Fruit fly (Drosophila melanogaster) whole organism, adult: ENCODE results near the gene Cep135.
A peak's percentile ranks its signal among the peaks of the same experiment; 100 is the strongest.

Experiments
- CG11617 ChIP-seq: fragments of 200-800 bp; sonication (Bioruptor generic); optimal IDR thresholded peaks from 2 replicates; lab custom pipeline; 2017; ENCODE audit warnings: mild to moderate bottlenecking, missing biosample characterization, missing genetic modification reagents, missing genetic modification characterization
- CG12768 ChIP-seq: fragments of 200-800 bp; sonication (Bioruptor generic); optimal IDR thresholded peaks from 2 replicates; lab custom pipeline; 2017; ENCODE audit warnings: missing biosample characterization, missing genetic modification characterization, mild to moderate bottlenecking, moderate library complexity, missing genetic modification reagents
- CG14711 ChIP-seq: fragments of 200-800 bp; sonication (Bioruptor generic); optimal IDR thresholded peaks from 2 replicates; lab custom pipeline; 2018; ENCODE audit warnings: missing biosample characterization, mild to moderate bottlenecking, missing genetic modification characterization, moderate library complexity
- CG1620 ChIP-seq: fragments of 200-800 bp; sonication (Bioruptor generic); optimal IDR thresholded peaks from 2 replicates; lab custom pipeline; 2016; ENCODE audit warnings: missing biosample characterization, missing genetic modification characterization
- CG33017 ChIP-seq: fragments of 200-800 bp; sonication (Bioruptor generic); optimal IDR thresholded peaks from 2 replicates; lab custom pipeline; 2018; ENCODE audit warnings: missing biosample characterization, mild to moderate bottlenecking, missing genetic modification characterization, moderate library complexity
- CG5204 ChIP-seq: fragments of 200-800 bp; sonication (Bioruptor generic); optimal IDR thresholded peaks from 2 replicates; lab custom pipeline; 2016; ENCODE audit warnings: missing biosample characterization, missing genetic modification characterization
- CG7045 ChIP-seq: fragments of 200-800 bp; sonication (Bioruptor generic); optimal IDR thresholded peaks from 2 replicates; lab custom pipeline; 2017; ENCODE audit warnings: missing biosample characterization, mild to moderate bottlenecking, missing genetic modification characterization
- CG7101 ChIP-seq: fragments of 200-800 bp; sonication (Bioruptor generic); optimal IDR thresholded peaks from 2 replicates; lab custom pipeline; 2018; ENCODE audit warnings: missing biosample characterization, mild to moderate bottlenecking, missing genetic modification characterization, moderate library complexity
- Clk ChIP-seq: fragments of 200-800 bp; sonication (Bioruptor generic); optimal IDR thresholded peaks from 2 replicates; lab custom pipeline; 2017; ENCODE audit warnings: missing biosample characterization, missing genetic modification characterization
- Crg-1 ChIP-seq: fragments of 200-800 bp; sonication (Bioruptor generic); optimal IDR thresholded peaks from 2 replicates; lab custom pipeline; 2016; ENCODE audit warnings: missing biosample characterization, missing genetic modification characterization
- Hr96 ChIP-seq: fragments of 200-800 bp; sonication (Bioruptor generic); optimal IDR thresholded peaks from 2 replicates; lab custom pipeline; 2016; ENCODE audit warnings: missing biosample characterization, missing genetic modification characterization
- Mnt ChIP-seq: fragments of 200-800 bp; sonication (Bioruptor generic); optimal IDR thresholded peaks from 2 replicates; lab custom pipeline; 2016; ENCODE audit warnings: missing biosample characterization, mild to moderate bottlenecking, missing genetic modification characterization
- bab1 ChIP-seq: fragments of 200-800 bp; sonication (Bioruptor generic); optimal IDR thresholded peaks from 3 replicates; lab custom pipeline; 2019; ENCODE audit warnings: missing biosample characterization, mild to moderate bottlenecking, missing genetic modification characterization, moderate library complexity
- cic ChIP-seq: fragments of 200-800 bp; sonication (Bioruptor generic); optimal IDR thresholded peaks from 2 replicates; lab custom pipeline; 2017; ENCODE audit warnings: missing biosample characterization, mild to moderate bottlenecking, missing genetic modification characterization, moderate library complexity
- cnc ChIP-seq, 2 experiments: fragments of >200 bp; optimal IDR thresholded peaks; 2 replicates each; lab custom pipeline; 2017
- kay ChIP-seq: fragments of 200-800 bp; sonication (Bioruptor generic); peaks from one replicate; lab custom pipeline; 2016; ENCODE audit warnings: missing biosample characterization, missing genetic modification characterization, borderline replicate concordance
- ovo ChIP-seq: fragments of 200-800 bp; sonication (Bioruptor generic); optimal IDR thresholded peaks from 2 replicates; lab custom pipeline; 2016; ENCODE audit warnings: missing biosample characterization, missing genetic modification characterization
- pad ChIP-seq: fragments of 200-800 bp; sonication (Bioruptor generic); optimal IDR thresholded peaks from 3 replicates; lab custom pipeline; 2017; ENCODE audit warnings: missing biosample characterization, missing genetic modification characterization, mild to moderate bottlenecking, moderate library complexity, missing genetic modification reagents
- tj ChIP-seq: fragments of 200-800 bp; sonication (Bioruptor generic); optimal IDR thresholded peaks from 3 replicates; lab custom pipeline; 2017; ENCODE audit warnings: missing biosample characterization, mild to moderate bottlenecking, missing genetic modification characterization, moderate library complexity
- toe ChIP-seq: fragments of 200-800 bp; sonication (Bioruptor generic); optimal IDR thresholded peaks from 2 replicates; lab custom pipeline; 2016; ENCODE audit warnings: missing biosample characterization, missing genetic modification characterization

The Cep135 gene

dm6 chr3L:15136659-15137572, 20.4 kb downstream of the Cep135 start, which contains the start of gene CG12316:
TSS of gene CG12316 (minus strand) at chr3L:15136934.
- TF ChIP-seq kay (GFP tag; lab: Kevin White, UChicago) = no peak
- TF ChIP-seq Hr96 (GFP tag; lab: Kevin White, UChicago) = peak; percentile 95
- TF ChIP-seq CG5204 = peak; percentile 92
- TF ChIP-seq toe (GFP tag; lab: Kevin White, UChicago) = peak; percentile 88
- peak; percentile 80 for TF ChIP-seq Clk (GFP tag; lab: Kevin White, UChicago)
- peak; percentile 62 for TF ChIP-seq pad
- peak; percentile 95 for TF ChIP-seq CG11617
- TF ChIP-seq CG7101 = peak; percentile 89
- peak; percentile 67 for TF ChIP-seq CG14711 (tag; lab: Kevin White, UChicago)
- TF ChIP-seq CG7045 (GFP tag; lab: Kevin White, UChicago) = peak; percentile 88
- TF ChIP-seq cnc (optimal IDR thresholded peaks at IDR 0.05; lab: Kevin White, UChicago) = no peak
- peak; percentile 64 for TF ChIP-seq CG1620 (GFP tag; lab: Kevin White, UChicago)
- TF ChIP-seq bab1 (GFP tag; lab: Kevin White, UChicago) = peak; percentile 83
- TF ChIP-seq Mnt = peak; percentile 86
- peak; percentile 60 for TF ChIP-seq tj (GFP tag; lab: Kevin White, UChicago)
- peak; percentile 73 for TF ChIP-seq Crg-1
- peak; percentile 40 for TF ChIP-seq cic (GFP tag; lab: Kevin White, UChicago)
- peak; percentile 66 for TF ChIP-seq ovo (GFP tag; lab: Kevin White, UChicago)
- TF ChIP-seq CG12768 (GFP tag; lab: Kevin White, UChicago) = peak; percentile 90
- peak; percentile 90 for TF ChIP-seq CG33017 (tag; lab: Kevin White, UChicago)

dm6 chr3L:15137790-15138189, 21.3 kb downstream of the Cep135 start:
- TF ChIP-seq pad (no peak), kay (GFP tag; lab: Kevin White, UChicago) (peak; percentile 86)

- TF ChIP-seq tj (GFP tag; lab: Kevin White, UChicago) = peak; percentile 82
- no peak for TF ChIP-seq Crg-1
Measured at dm6 chr3L:15140268-15140957, 23.9 kb downstream of the Cep135 start.

dm6 chr3L:15141118-15142003, 24.8 kb downstream of the Cep135 start:
- TF ChIP-seq Crg-1 (peak; percentile 15), tj (GFP tag; lab: Kevin White, UChicago) (no peak), CG12768 (GFP tag; lab: Kevin White, UChicago) (no peak), CG1620 (GFP tag; lab: Kevin White, UChicago) (no peak), cic (GFP tag; lab: Kevin White, UChicago) (peak; percentile 11), bab1 (GFP tag; lab: Kevin White, UChicago) (no peak), CG7045 (GFP tag; lab: Kevin White, UChicago) (peak; percentile 16), ovo (GFP tag; lab: Kevin White, UChicago) (peak; percentile 42), toe (GFP tag; lab: Kevin White, UChicago) (no peak), CG5204 (no peak), pad (peak; percentile 81), CG33017 (tag; lab: Kevin White, UChicago) (peak; percentile 2)

- TF ChIP-seq cic (GFP tag; lab: Kevin White, UChicago) (peak; percentile 3), CG33017 (tag; lab: Kevin White, UChicago) (peak; percentile 51), kay (GFP tag; lab: Kevin White, UChicago) (peak; percentile 28), toe (GFP tag; lab: Kevin White, UChicago) (peak; percentile 41), Hr96 (GFP tag; lab: Kevin White, UChicago) (peak; percentile 36), pad (no peak), CG7101 (peak; percentile 53), bab1 (GFP tag; lab: Kevin White, UChicago) (peak; percentile 81), CG12768 (GFP tag; lab: Kevin White, UChicago) (peak; percentile 34), CG7045 (GFP tag; lab: Kevin White, UChicago) (no peak), ovo (GFP tag; lab: Kevin White, UChicago) (no peak), CG11617 (no peak), tj (GFP tag; lab: Kevin White, UChicago) (peak; percentile 77), Crg-1 (peak; percentile 6), CG1620 (GFP tag; lab: Kevin White, UChicago) (peak; percentile 57), cnc (optimal IDR thresholded peaks at IDR 0.05; lab: Kevin White, UChicago) (no peak), Mnt (peak; percentile 33), Clk (GFP tag; lab: Kevin White, UChicago) (no peak), CG5204 (no peak), CG14711 (tag; lab: Kevin White, UChicago) (no peak)
Measured at dm6 chr3L:15142004-15142890, 25.7 kb downstream of the Cep135 start, which contains the start of gene Pdi. TSS of gene Pdi (minus strand) at chr3L:15142840.
